Fruit fly (Drosophila melanogaster) ovary, adult (tissue): ENCODE data around the gene peg.
A peak's percentile ranks its signal among the peaks of the same experiment; 100 is the strongest.

Experiments
- CG17801 ChIP-seq: fragments of 200-800 bp; optimal IDR thresholded peaks from 2 replicates; lab custom pipeline; 2019; ENCODE audit warnings: missing biosample characterization, mild to moderate bottlenecking, missing genetic modification characterization, moderate library complexity; ENCODE audit not compliant: partially characterized antibody

peg gene

dm6 chr3R:21023902-21024541, at the start of gene peg:
Gene peg, minus strand, starts transcription at chr3R:21024163.
- TF ChIP-seq CG17801 (GFP tag; lab: Kevin White, UChicago), result no peak

dm6 chr3R:21073707-21074106, 49.7 kb upstream of the peg start, which contains the start of gene dmrt93B:
Gene dmrt93B, plus strand, starts transcription at chr3R:21074007.
- TF ChIP-seq CG17801 (GFP tag; lab: Kevin White, UChicago), result no peak

dm6 chr3R:21073141-21073540, 49.2 kb upstream of the peg start, which contains the start of gene r-l:
Gene r-l, minus strand, starts transcription at chr3R:21073319.
- TF ChIP-seq CG17801 (GFP tag; lab: Kevin White, UChicago), result no peak

dm6 chr3R:21071943-21072500, 48.1 kb upstream of the peg start:
- TF ChIP-seq CG17801 (GFP tag; lab: Kevin White, UChicago), result no peak

- TF ChIP-seq CG17801 (GFP tag; lab: Kevin White, UChicago), result no peak
Observed at dm6 chr3R:21071312-21071711, 47.3 kb upstream of the peg start.

- TF ChIP-seq CG17801 (GFP tag; lab: Kevin White, UChicago), result no peak
Observed at dm6 chr3R:21069742-21070141, 45.8 kb upstream of the peg start.

- no peak for TF ChIP-seq CG17801 (GFP tag; lab: Kevin White, UChicago)
Observed at dm6 chr3R:21067543-21067942, 43.6 kb upstream of the peg start.

- TF ChIP-seq CG17801 (GFP tag; lab: Kevin White, UChicago), result no peak
Observed at dm6 chr3R:21066469-21067284, 42.7 kb upstream of the peg start.

- no peak for TF ChIP-seq CG17801 (GFP tag; lab: Kevin White, UChicago)
Observed at dm6 chr3R:21065696-21066080, 41.7 kb upstream of the peg start.

dm6 chr3R:21065010-21065695, 41.2 kb upstream of the peg start, which contains the start of gene AnxB9:
Gene AnxB9, plus strand, starts transcription at chr3R:21065241.
- peak; percentile 66 for TF ChIP-seq CG17801 (GFP tag; lab: Kevin White, UChicago)

- no peak for TF ChIP-seq CG17801 (GFP tag; lab: Kevin White, UChicago)
Observed at dm6 chr3R:21064000-21064924, 40.3 kb upstream of the peg start, which contains the start of gene Cortactin. Gene Cortactin, minus strand, starts transcription at chr3R:21064471.

- TF ChIP-seq CG17801 (GFP tag; lab: Kevin White, UChicago), result no peak
Observed at dm6 chr3R:21063433-21063832, 39.5 kb upstream of the peg start.

dm6 chr3R:21060430-21061245, 36.7 kb upstream of the peg start, which contains the start of gene Mvl:
Gene Mvl, minus strand, starts transcription at chr3R:21060800.
- peak; percentile 12 for TF ChIP-seq CG17801 (GFP tag; lab: Kevin White, UChicago)
